Worm (Caenorhabditis elegans) whole organism, L2 larva: ENCODE data around the gene scd-2.

Source experiments
- lsy-2 ChIP-seq, 2 experiments: fragments of 150-350 bp in 1 of 2; sonication (generic microtip) in 1 of 2; optimal IDR thresholded peaks; 2 replicates each; lab custom pipeline; 2014 to 2017; ENCODE audit warnings: missing biosample characterization in 2 of 2, missing genetic modification characterization in 2 of 2
- nhr-11 ChIP-seq: fragments of 150-350 bp; optimal IDR thresholded peaks from 2 replicates; lab custom pipeline; 2014; ENCODE audit warnings: missing biosample characterization, missing genetic modification characterization
- nhr-12 ChIP-seq: fragments of 150-350 bp; optimal IDR thresholded peaks from 2 replicates; lab custom pipeline; 2014; ENCODE audit warnings: missing biosample characterization, missing genetic modification characterization
- nhr-25 ChIP-seq: fragments of 150-350 bp; sonication (generic microtip); optimal IDR thresholded peaks from 3 replicates; lab custom pipeline; 2014; ENCODE audit warnings: missing biosample characterization, missing genetic modification characterization
- sma-3 ChIP-seq: sonication (generic microtip); optimal IDR thresholded peaks from 2 replicates; lab custom pipeline; 2016; ENCODE audit warnings: missing genetic modification reagents, missing genetic modification characterization, missing compliant biosample characterization
- zag-1 ChIP-seq: fragments of 150-350 bp; optimal IDR thresholded peaks from 2 replicates; lab custom pipeline; 2014; ENCODE audit warnings: missing biosample characterization, missing genetic modification characterization

ce11 chrV:6645810-6646209 is 12.8 kb downstream of the scd-2 start:
- TF ChIP-seq sma-3 (no peak), nhr-11 (tag; lab: Kevin White, UChicago) (no peak), zag-1 (tag; lab: Kevin White, UChicago) (no peak), nhr-12 (tag; lab: Kevin White, UChicago) (no peak), nhr-25 (tag; lab: Kevin White, UChicago) (no peak), lsy-2 (tag; optimal IDR thresholded peaks at IDR 0.05; lab: Kevin White, UChicago) (no peak)
